Fruit fly (Drosophila melanogaster): Measurements from ENCODE around the gene CG43083.

CG43083 gene

dm6 chr3L:15677662-15678061 lies 29.3 kb downstream of the CG43083 start (continued):
- TF ChIP-seq gfzf (GFP tag; optimal IDR thresholded peaks at IDR 0.05) (no peak), CG14014 (GFP tag; IDR thresholded peaks at IDR 0.05) (0 out of 2 replicates have a peak, but pooled peaks have one; percentile 34), kay (GFP tag; optimal IDR thresholded peaks at IDR 0.05) (no peak), Eip74EF (GFP tag; optimal IDR thresholded peaks at IDR 0.05) (no peak), az2 (GFP tag; optimal IDR thresholded peaks at IDR 0.05) (peak; percentile 4), chif (GFP tag; optimal IDR thresholded peaks at IDR 0.05) (no peak), schlank (tag; optimal IDR thresholded peaks at IDR 0.05) (no peak), tx (GFP tag; optimal IDR thresholded peaks at IDR 0.05) (no peak), ERR (GFP tag; optimal IDR thresholded peaks at IDR 0.05) (no peak), unc-4 (GFP tag; IDR thresholded peaks at IDR 0.05; ENCODE audit: partially characterized antibody) (no peak), dmrt99B (tag; optimal IDR thresholded peaks at IDR 0.05) (peak; percentile 1), CG2875 (GFP tag; optimal IDR thresholded peaks at IDR 0.05) (no peak), gem (tag; optimal IDR thresholded peaks at IDR 0.05) (peak; percentile 44), Ada2b (GFP tag; IDR thresholded peaks at IDR 0.05) (0 out of 2 replicates have a peak, but pooled peaks have one; percentile 14), CG7556 (GFP tag; optimal IDR thresholded peaks at IDR 0.05) (peak; percentile 8), CG11085 (GFP tag; IDR thresholded peaks at IDR 0.05) (no peak), Camta (GFP tag; optimal IDR thresholded peaks at IDR 0.05) (no peak), Med (GFP tag) (peak; percentile 37), Trl (optimal IDR thresholded peaks at IDR 0.05) (no peak), Trl (GFP tag; optimal IDR thresholded peaks at IDR 0.05) (no peak), Bgb (GFP tag; IDR thresholded peaks at IDR 0.05; ENCODE audit: partially characterized antibody) (no peak), CG10321 (GFP tag; IDR thresholded peaks at IDR 0.05) (0 out of 2 replicates have a peak, but pooled peaks have one; percentile 5), CG4820 (GFP tag; optimal IDR thresholded peaks at IDR 0.05) (peak; percentile 7), CG1603 (tag; optimal IDR thresholded peaks at IDR 0.05) (peak; percentile 22), shn (GFP tag; optimal IDR thresholded peaks at IDR 0.05) (no peak), Hr3 (GFP tag; optimal IDR thresholded peaks at IDR 0.05) (no peak)

dm6 chr3L:15678284-15678683 lies 29.9 kb downstream of the CG43083 start:
- TF ChIP-seq Jarid2 (GFP tag; optimal IDR thresholded peaks at IDR 0.05), result no peak
- TF ChIP-seq slou (GFP tag; optimal IDR thresholded peaks at IDR 0.05), result no peak
- no peak for TF ChIP-seq CG6854 (GFP tag; optimal IDR thresholded peaks at IDR 0.05)
- TF ChIP-seq Gug (GFP tag; IDR thresholded peaks at IDR 0.05), result no peak
- no peak for TF ChIP-seq CG10654 (GFP tag; optimal IDR thresholded peaks at IDR 0.05)
- no peak for TF ChIP-seq CG9876 (GFP tag; optimal IDR thresholded peaks at IDR 0.05)
- TF ChIP-seq kni (GFP tag; optimal IDR thresholded peaks at IDR 0.05), result no peak
- no peak for TF ChIP-seq CG2889 (GFP tag; IDR thresholded peaks at IDR 0.05)
- TF ChIP-seq CG12155 (GFP tag; optimal IDR thresholded peaks at IDR 0.05), result no peak
- TF ChIP-seq vnd (GFP tag; IDR thresholded peaks at IDR 0.05; ENCODE audit: partially characterized antibody), result 0 out of 3 replicates have a peak, but pooled peaks have one; percentile 27
- TF ChIP-seq CG12942 (GFP tag; optimal IDR thresholded peaks at IDR 0.05), result no peak
- TF ChIP-seq Hmr (GFP tag; optimal IDR thresholded peaks at IDR 0.05), result no peak
- TF ChIP-seq chif (GFP tag; optimal IDR thresholded peaks at IDR 0.05), result no peak
- TF ChIP-seq Dref (GFP tag; IDR thresholded peaks at IDR 0.05), result no peak
- no peak for TF ChIP-seq CG8388 (GFP tag; optimal IDR thresholded peaks at IDR 0.05)
- no peak for TF ChIP-seq CG7839 (tag; optimal IDR thresholded peaks at IDR 0.05)
- no peak for TF ChIP-seq CrebB (tag; optimal IDR thresholded peaks at IDR 0.05)
- TF ChIP-seq bbx (GFP tag; IDR thresholded peaks at IDR 0.05; ENCODE audit: partially characterized antibody), result peak; percentile 92
- peak; percentile 69; the same call in 2 of the 3 replicates for TF ChIP-seq CG7963 (GFP tag; IDR thresholded peaks at IDR 0.05; ENCODE audit: partially characterized antibody)
- no peak for TF ChIP-seq Nf-YB (GFP tag; optimal IDR thresholded peaks at IDR 0.05)
- 0 out of 4 replicates have a peak, but pooled peaks have one; percentile 17 for TF ChIP-seq chinmo (GFP tag; IDR thresholded peaks at IDR 0.05; ENCODE audit: partially characterized antibody)
- TF ChIP-seq Hr3 (GFP tag; optimal IDR thresholded peaks at IDR 0.05), result no peak
- peak; percentile 36 for TF ChIP-seq nmo (GFP tag; optimal IDR thresholded peaks at IDR 0.05)
- no peak for TF ChIP-seq ci (GFP tag; IDR thresholded peaks at IDR 0.05)
- peak; percentile 88 for TF ChIP-seq CG6791 (GFP tag; IDR thresholded peaks at IDR 0.05; ENCODE audit: partially characterized antibody)
- TF ChIP-seq nerfin-1 (tag; optimal IDR thresholded peaks at IDR 0.05), result peak; percentile 100
- no peak for TF ChIP-seq usp (GFP tag; optimal IDR thresholded peaks at IDR 0.05)
